Worm (Caenorhabditis elegans) whole organism, L3 larva: ENCODE measurements around the gene K08H2.10.
A peak's percentile ranks its signal among the peaks of the same experiment; 100 is the strongest.

Experiments
- R02D3.7 ChIP-seq: fragments of 150-350 bp; optimal IDR thresholded peaks from 2 replicates; lab custom pipeline; 2014; ENCODE audit warnings: missing biosample characterization, missing genetic modification characterization
- ZK546.5 ChIP-seq: sonication (generic microtip); optimal IDR thresholded peaks from 2 replicates; lab custom pipeline; 2017; ENCODE audit warnings: missing biosample characterization, missing genetic modification characterization
- aly-2 ChIP-seq: fragments of 150-350 bp; optimal IDR thresholded peaks from 2 replicates; lab custom pipeline; 2014; ENCODE audit warnings: missing biosample characterization, missing genetic modification characterization
- ama-1 ChIP-seq: fragments of 150-350 bp; optimal IDR thresholded peaks from 2 replicates; lab custom pipeline; 2018
- ceh-16 ChIP-seq: sonication (generic microtip); optimal IDR thresholded peaks from 2 replicates; lab custom pipeline; 2017; ENCODE audit warnings: missing biosample characterization, missing genetic modification characterization
- ceh-28 ChIP-seq: fragments of 150-350 bp; optimal IDR thresholded peaks from 2 replicates; lab custom pipeline; 2014; ENCODE audit warnings: missing biosample characterization, missing genetic modification reagents, missing genetic modification characterization
- ceh-82 ChIP-seq: fragments of 150-350 bp; optimal IDR thresholded peaks from 2 replicates; lab custom pipeline; 2014; ENCODE audit warnings: missing biosample characterization, missing genetic modification characterization
- ceh-9 ChIP-seq: sonication (generic microtip); optimal IDR thresholded peaks from 2 replicates; lab custom pipeline; 2018; ENCODE audit warnings: missing biosample characterization, missing genetic modification characterization
- daf-12 ChIP-seq: fragments of 150-350 bp; optimal IDR thresholded peaks from 2 replicates; lab custom pipeline; 2014; ENCODE audit warnings: missing biosample characterization, missing genetic modification reagents, missing genetic modification characterization
- egl-27 ChIP-seq: sonication (generic microtip); optimal IDR thresholded peaks from 4 replicates; lab custom pipeline; 2017; ENCODE audit warnings: missing biosample characterization, missing genetic modification reagents, missing genetic modification characterization
- egl-5 ChIP-seq: fragments of 150-350 bp; optimal IDR thresholded peaks from 2 replicates; lab custom pipeline; 2017; ENCODE audit warnings: missing biosample characterization, missing genetic modification reagents, missing genetic modification characterization, inconsistent platforms
- elt-1 ChIP-seq: fragments of 150-350 bp; optimal IDR thresholded peaks from 2 replicates; lab custom pipeline; 2014; ENCODE audit warnings: missing biosample characterization, missing genetic modification characterization
- elt-2 ChIP-seq: sonication (generic microtip); optimal IDR thresholded peaks from 2 replicates; lab custom pipeline; 2016; ENCODE audit warnings: missing genetic modification reagents, mild to moderate bottlenecking, missing genetic modification characterization, missing compliant biosample characterization
- elt-3 ChIP-seq, 3 experiments: fragments of 150-350 bp in 1 of 3; sonication (generic microtip) in 2 of 3; optimal IDR thresholded peaks; 2 replicates in 2 of 3; 4 replicates in 1 of 3; lab custom pipeline; 2014 to 2017; ENCODE audit warnings: missing biosample characterization in 3 of 3, missing genetic modification characterization in 3 of 3
- eor-1 ChIP-seq, 2 experiments: fragments of 150-350 bp; optimal IDR thresholded peaks; 2 replicates each; lab custom pipeline; 2014 to 2018; ENCODE audit warnings: missing biosample characterization in 2 of 2, missing genetic modification characterization in 2 of 2
- fkh-10 ChIP-seq: sonication (generic microtip); optimal IDR thresholded peaks from 2 replicates; lab custom pipeline; 2017; ENCODE audit warnings: missing biosample characterization, missing genetic modification reagents, missing genetic modification characterization
- fkh-2 ChIP-seq: fragments of 150-350 bp; optimal IDR thresholded peaks from 2 replicates; lab custom pipeline; 2014; ENCODE audit warnings: missing biosample characterization, missing genetic modification reagents, missing genetic modification characterization
- fos-1 ChIP-seq: fragments of 150-350 bp; optimal IDR thresholded peaks from 2 replicates; lab custom pipeline; 2014; ENCODE audit warnings: missing biosample characterization, missing genetic modification characterization
- hmg-11 ChIP-seq: sonication (generic microtip); optimal IDR thresholded peaks from 2 replicates; lab custom pipeline; 2016; ENCODE audit warnings: missing genetic modification characterization, missing compliant biosample characterization
- jun-1 ChIP-seq: fragments of 150-350 bp; optimal IDR thresholded peaks from 2 replicates; lab custom pipeline; 2014; ENCODE audit warnings: missing biosample characterization, missing genetic modification reagents, missing genetic modification characterization
- lin-15B ChIP-seq: fragments of 150-350 bp; optimal IDR thresholded peaks from 2 replicates; lab custom pipeline; 2014; ENCODE audit warnings: missing biosample characterization, missing genetic modification characterization
- lin-39 ChIP-seq: fragments of 150-350 bp; optimal IDR thresholded peaks from 2 replicates; lab custom pipeline; 2018; ENCODE audit warnings: missing biosample characterization, missing genetic modification reagents, missing genetic modification characterization
- lsy-12 ChIP-seq: sonication (generic microtip); optimal IDR thresholded peaks from 2 replicates; lab custom pipeline; 2016; ENCODE audit warnings: mild to moderate bottlenecking, missing genetic modification characterization, missing compliant biosample characterization
- mdl-1 ChIP-seq: fragments of 150-350 bp; optimal IDR thresholded peaks from 2 replicates; lab custom pipeline; 2014; ENCODE audit warnings: missing biosample characterization, missing genetic modification characterization
- mml-1 ChIP-seq: fragments of 150-350 bp; sonication (generic microtip); optimal IDR thresholded peaks from 3 replicates; lab custom pipeline; 2014; ENCODE audit warnings: missing biosample characterization, missing genetic modification characterization
- nfya-1 ChIP-seq: sonication (generic microtip); optimal IDR thresholded peaks from 2 replicates; lab custom pipeline; 2017; ENCODE audit warnings: missing genetic modification characterization, mild to moderate bottlenecking, missing compliant biosample characterization, antibody characterized with exemption, moderate library complexity; ENCODE audit not compliant: insufficient read depth
- nhr-11 ChIP-seq: fragments of 150-350 bp; optimal IDR thresholded peaks from 2 replicates; lab custom pipeline; 2014; ENCODE audit warnings: missing biosample characterization, missing genetic modification characterization
- nhr-12 ChIP-seq: fragments of 150-350 bp; optimal IDR thresholded peaks from 2 replicates; lab custom pipeline; 2014; ENCODE audit warnings: missing biosample characterization, missing genetic modification characterization
- nhr-23 ChIP-seq: fragments of 150-350 bp; optimal IDR thresholded peaks from 2 replicates; lab custom pipeline; 2014; ENCODE audit warnings: missing biosample characterization, missing genetic modification reagents, missing genetic modification characterization
- nhr-237 ChIP-seq: fragments of 150-350 bp; optimal IDR thresholded peaks from 2 replicates; lab custom pipeline; 2014; ENCODE audit warnings: missing biosample characterization, missing genetic modification characterization
- nhr-25 ChIP-seq: sonication (generic microtip); optimal IDR thresholded peaks from 2 replicates; lab custom pipeline; 2017; ENCODE audit warnings: missing biosample characterization, missing genetic modification characterization
- nhr-28 ChIP-seq: fragments of 150-350 bp; optimal IDR thresholded peaks from 2 replicates; lab custom pipeline; 2014; ENCODE audit warnings: missing biosample characterization, missing genetic modification characterization
- nhr-43 ChIP-seq: sonication (generic microtip); optimal IDR thresholded peaks from 2 replicates; lab custom pipeline; 2016; ENCODE audit warnings: mild to moderate bottlenecking, missing genetic modification characterization, missing compliant biosample characterization; ENCODE audit not compliant: poor library complexity, severe bottlenecking
- nhr-67 ChIP-seq: fragments of 150-350 bp; optimal IDR thresholded peaks from 2 replicates; lab custom pipeline; 2014; ENCODE audit warnings: missing biosample characterization, missing genetic modification characterization
- nhr-76 ChIP-seq: fragments of 150-350 bp; sonication (generic microtip); optimal IDR thresholded peaks from 5 replicates; lab custom pipeline; 2014; ENCODE audit warnings: missing biosample characterization, missing genetic modification characterization
- nhr-77 ChIP-seq: fragments of 150-350 bp; optimal IDR thresholded peaks from 2 replicates; lab custom pipeline; 2014; ENCODE audit warnings: missing biosample characterization, missing genetic modification characterization
- pha-4 ChIP-seq: fragments of 150-350 bp; optimal IDR thresholded peaks from 2 replicates; lab custom pipeline; 2014; ENCODE audit warnings: missing biosample characterization, missing genetic modification reagents, missing genetic modification characterization
- pqm-1 ChIP-seq: fragments of 150-350 bp; optimal IDR thresholded peaks from 2 replicates; lab custom pipeline; 2017; ENCODE audit warnings: missing biosample characterization, missing genetic modification characterization, inconsistent platforms
- sea-2 ChIP-seq: fragments of 150-350 bp; sonication (generic microtip); optimal IDR thresholded peaks from 4 replicates; lab custom pipeline; 2014; ENCODE audit warnings: missing biosample characterization, missing genetic modification reagents, missing genetic modification characterization
- skn-1 ChIP-seq: fragments of 150-350 bp; optimal IDR thresholded peaks from 2 replicates; lab custom pipeline; 2014; ENCODE audit warnings: missing biosample characterization, missing genetic modification characterization
- snpc-4 ChIP-seq: fragments of 150-350 bp; optimal IDR thresholded peaks from 2 replicates; lab custom pipeline; 2014; ENCODE audit warnings: missing biosample characterization, missing genetic modification characterization
- tbx-2 ChIP-seq: sonication (generic microtip); optimal IDR thresholded peaks from 2 replicates; lab custom pipeline; 2016; ENCODE audit warnings: mild to moderate bottlenecking, missing genetic modification characterization, missing compliant biosample characterization
- unc-39 ChIP-seq: sonication (generic microtip); optimal IDR thresholded peaks from 4 replicates; lab custom pipeline; 2017; ENCODE audit warnings: missing biosample characterization, missing genetic modification characterization
- unc-62 ChIP-seq: fragments of 150-350 bp; sonication (generic microtip); optimal IDR thresholded peaks from 4 replicates; lab custom pipeline; 2014; ENCODE audit warnings: missing biosample characterization, missing genetic modification reagents, missing genetic modification characterization
- zag-1 ChIP-seq: fragments of 150-350 bp; optimal IDR thresholded peaks from 2 replicates; lab custom pipeline; 2014; ENCODE audit warnings: missing biosample characterization, missing genetic modification characterization
- ztf-11 ChIP-seq: fragments of 150-350 bp; optimal IDR thresholded peaks from 2 replicates; lab custom pipeline; 2014; ENCODE audit warnings: missing biosample characterization, missing genetic modification characterization

Gene K08H2.10

ce11 chrX:13249102-13249501, 8.5 kb upstream of the K08H2.10 start:
- TF ChIP-seq nhr-43 (tag; lab: Kevin White, UChicago) (no peak), ama-1 (no peak), lin-15B (tag; lab: Kevin White, UChicago) (no peak), lin-39 (no peak), zag-1 (tag; lab: Kevin White, UChicago) (no peak), snpc-4 (tag; lab: Kevin White, UChicago) (no peak), unc-39 (no peak), mdl-1 (tag; lab: Kevin White, UChicago) (no peak), ztf-11 (no peak), nhr-12 (no peak), pqm-1 (no peak), sea-2 (GFP tag; lab: Kevin White, UChicago) (no peak), fkh-2 (tag; lab: Kevin White, UChicago) (no peak), daf-12 (no peak), ceh-16 (tag; lab: Kevin White, UChicago) (no peak)

DNA sequence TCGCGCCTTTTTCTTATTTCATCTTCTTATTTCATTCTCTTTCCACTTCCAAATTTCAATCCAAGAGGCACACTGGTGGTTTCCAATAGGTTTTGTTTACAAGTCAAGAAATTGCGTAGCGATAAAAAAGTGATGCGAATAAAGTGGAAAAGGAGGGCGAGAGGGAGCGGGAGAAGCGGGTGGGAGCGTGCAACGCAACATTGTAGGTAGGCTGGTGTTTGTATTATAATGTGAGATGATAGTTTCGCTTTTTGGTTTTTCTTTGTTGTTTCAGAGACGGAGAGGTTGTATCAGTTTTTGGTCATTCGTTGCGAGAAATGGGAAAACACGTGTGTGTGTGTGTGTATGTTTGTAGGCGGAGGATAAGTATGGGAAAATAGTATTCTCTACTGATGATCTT, 7.4 kb upstream of the K08H2.10 start:
- peak; percentile 80 for TF ChIP-seq pqm-1
- TF ChIP-seq unc-62 (GFP tag; lab: Kevin White, UChicago), result no peak
- peak; percentile 79 for TF ChIP-seq elt-2 (tag; lab: Kevin White, UChicago)
- peak; percentile 72 for TF ChIP-seq nhr-23
- TF ChIP-seq mdl-1 (tag; lab: Kevin White, UChicago), result peak; percentile 56
- peak; percentile 92 for TF ChIP-seq pha-4
- TF ChIP-seq nfya-1, result peak; percentile 34
- peak; percentile 5 for TF ChIP-seq snpc-4 (tag; lab: Kevin White, UChicago)
- TF ChIP-seq nhr-43 (tag; lab: Kevin White, UChicago), result peak; percentile 55
- TF ChIP-seq nhr-25 (tag; lab: Kevin White, UChicago), result peak; percentile 82
- no peak for TF ChIP-seq lsy-12 (tag; lab: Kevin White, UChicago)
- TF ChIP-seq fos-1 (tag; lab: Kevin White, UChicago), result peak; percentile 36
- no peak for TF ChIP-seq lin-15B (tag; lab: Kevin White, UChicago)
- TF ChIP-seq eor-1 (tag; optimal IDR thresholded peaks at IDR 0.05; lab: Kevin White, UChicago), result no peak
- TF ChIP-seq, all 47 proteins: peak for 10

DNA sequence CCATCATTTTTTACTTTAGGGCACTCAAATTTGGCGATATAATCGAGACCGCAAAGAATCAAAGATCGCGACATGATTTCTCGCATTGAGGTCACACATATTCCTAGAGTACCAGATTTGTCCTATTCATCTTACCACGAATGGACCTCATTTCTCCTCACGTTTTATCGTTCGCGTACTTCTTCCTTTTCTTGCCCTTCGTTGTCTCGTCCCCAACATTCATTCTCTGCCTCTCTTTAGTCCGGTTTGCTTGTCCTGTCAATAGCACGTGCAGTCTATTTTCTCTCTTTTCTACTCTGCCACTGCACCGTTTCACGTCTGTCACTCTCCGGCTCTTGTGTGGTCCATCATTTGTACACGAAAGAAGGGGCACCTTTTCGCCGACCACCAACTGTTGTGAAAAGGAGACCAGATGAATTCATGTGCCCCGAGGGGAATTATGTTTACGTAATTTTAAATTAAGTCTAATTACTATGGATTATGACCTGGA, 6.2 kb upstream of the K08H2.10 start:
- TF ChIP-seq ceh-9 (tag; lab: Kevin White, UChicago), result no peak
- TF ChIP-seq ztf-11, result no peak
- TF ChIP-seq nhr-67 (tag; lab: Kevin White, UChicago), result no peak
- TF ChIP-seq sea-2 (GFP tag; lab: Kevin White, UChicago), result no peak
- peak; percentile 77 for TF ChIP-seq lin-39
- no peak for TF ChIP-seq mml-1 (tag; lab: Kevin White, UChicago)
- peak; percentile 42 for TF ChIP-seq tbx-2 (tag; lab: Kevin White, UChicago)
- TF ChIP-seq skn-1, result no peak
- peak; percentile 53 for TF ChIP-seq snpc-4 (tag; lab: Kevin White, UChicago)
- no peak for TF ChIP-seq nhr-76
- peak; percentile 89 for TF ChIP-seq pha-4
- TF ChIP-seq eor-1 (tag; optimal IDR thresholded peaks at IDR 0.05; lab: Kevin White, UChicago), result no peak
- peak; percentile 0 for TF ChIP-seq pqm-1
- peak; percentile 44 for TF ChIP-seq egl-5
- no peak for TF ChIP-seq elt-3 (tag; optimal IDR thresholded peaks at IDR 0.05; lab: Kevin White, UChicago)
- no peak for TF ChIP-seq zag-1 (tag; lab: Kevin White, UChicago)
- TF ChIP-seq unc-62 (GFP tag; lab: Kevin White, UChicago), result no peak
- no peak for TF ChIP-seq lin-15B (tag; lab: Kevin White, UChicago)
- no peak for TF ChIP-seq ceh-16 (tag; lab: Kevin White, UChicago)
- TF ChIP-seq lsy-12 (tag; lab: Kevin White, UChicago), result peak; percentile 25
- peak; percentile 71 for TF ChIP-seq nfya-1
- no peak for TF ChIP-seq daf-12
- TF ChIP-seq nhr-28, result no peak
- TF ChIP-seq nhr-25 (tag; lab: Kevin White, UChicago), result peak; percentile 88
- TF ChIP-seq fkh-2 (tag; lab: Kevin White, UChicago), result no peak
- TF ChIP-seq nhr-23, result peak; percentile 71
- TF ChIP-seq nhr-11 (tag; lab: Kevin White, UChicago), result no peak
- no peak for TF ChIP-seq ZK546.5 (tag; lab: Kevin White, UChicago)
- TF ChIP-seq hmg-11 (tag; lab: Kevin White, UChicago), result peak; percentile 55
- TF ChIP-seq ceh-28 (tag; lab: Kevin White, UChicago), result no peak
- TF ChIP-seq egl-27, result peak; percentile 19
- peak; percentile 12 for TF ChIP-seq jun-1 (tag; lab: Kevin White, UChicago)
- no peak for TF ChIP-seq fkh-10 (GFP tag; lab: Kevin White, UChicago)
- TF ChIP-seq mdl-1 (tag; lab: Kevin White, UChicago), result peak; percentile 87
- peak; percentile 44 for TF ChIP-seq nhr-43 (tag; lab: Kevin White, UChicago)
- no peak for TF ChIP-seq aly-2 (tag; lab: Kevin White, UChicago)
- TF ChIP-seq nhr-237 (tag; lab: Kevin White, UChicago), result no peak
- peak; percentile 82 for TF ChIP-seq elt-1 (tag; lab: Kevin White, UChicago)
- TF ChIP-seq ceh-82 (tag; lab: Kevin White, UChicago), result no peak
- peak; percentile 41 for TF ChIP-seq elt-2 (tag; lab: Kevin White, UChicago)
- TF ChIP-seq R02D3.7 (tag; lab: Kevin White, UChicago), result no peak
- no peak for TF ChIP-seq nhr-12
- TF ChIP-seq nhr-77 (tag; lab: Kevin White, UChicago), result no peak
